Fruit fly (Drosophila melanogaster) whole organism, embryonic: ENCODE data around the gene Girdin.

Experiments
- Bteb2 ChIP-seq: fragments of 200-800 bp; sonication (Bioruptor generic); optimal IDR thresholded peaks from 2 replicates; lab custom pipeline; 2016; ENCODE audit warnings: missing biosample characterization, missing genetic modification characterization
- CG10979 ChIP-seq: fragments of 200-800 bp; sonication (Bioruptor generic); optimal IDR thresholded peaks from 2 replicates; lab custom pipeline; 2018; ENCODE audit warnings: missing biosample characterization, mild to moderate bottlenecking, missing genetic modification characterization, moderate library complexity
- CG11456 ChIP-seq: fragments of 200-800 bp; sonication (Bioruptor generic); IDR thresholded peaks from 3 replicates; pipeline ENCODE4 v1.3.6; 2022; ENCODE audit warnings: missing biosample characterization, missing genetic modification characterization
- CG12071 ChIP-seq: fragments of 200-800 bp; sonication (Bioruptor generic); optimal IDR thresholded peaks from 3 replicates; lab custom pipeline; 2018; ENCODE audit warnings: missing biosample characterization, mild to moderate bottlenecking, missing genetic modification characterization
- CG12744 ChIP-seq: fragments of 200-800 bp; sonication (Bioruptor generic); optimal IDR thresholded peaks from 2 replicates; lab custom pipeline; 2016; ENCODE audit warnings: missing biosample characterization, missing genetic modification characterization
- CG12769 ChIP-seq: fragments of 200-800 bp; sonication (Bioruptor generic); optimal IDR thresholded peaks from 2 replicates; lab custom pipeline; 2019; ENCODE audit warnings: missing biosample characterization, mild to moderate bottlenecking, missing genetic modification characterization, moderate library complexity
- CG14710 ChIP-seq: fragments of 200-800 bp; sonication (Bioruptor generic); optimal IDR thresholded peaks from 3 replicates; lab custom pipeline; 2019; ENCODE audit warnings: missing biosample characterization, mild to moderate bottlenecking, missing genetic modification characterization, moderate library complexity
- CG15011 ChIP-seq: fragments of 200-800 bp; sonication (Bioruptor generic); optimal IDR thresholded peaks from 3 replicates; lab custom pipeline; 2018; ENCODE audit warnings: missing biosample characterization, mild to moderate bottlenecking, missing genetic modification characterization
- CG1647 ChIP-seq: fragments of 200-800 bp; sonication (Bioruptor generic); optimal IDR thresholded peaks from 3 replicates; lab custom pipeline; 2016; ENCODE audit warnings: missing biosample characterization, missing genetic modification characterization
- CG17328 ChIP-seq: fragments of 200-800 bp; sonication (Bioruptor generic); IDR thresholded peaks from 2 replicates; pipeline ENCODE4 v1.3.6; 2022; ENCODE audit warnings: missing biosample characterization, missing genetic modification characterization
- CG17568 ChIP-seq: fragments of 200-800 bp; sonication (Bioruptor generic); optimal IDR thresholded peaks from 2 replicates; lab custom pipeline; 2018; ENCODE audit warnings: missing biosample characterization, mild to moderate bottlenecking, missing genetic modification characterization, moderate library complexity
- CG17829 ChIP-seq: fragments of 200-800 bp; optimal IDR thresholded peaks from 2 replicates; lab custom pipeline; 2019; ENCODE audit warnings: missing biosample characterization, mild to moderate bottlenecking, missing genetic modification characterization, moderate library complexity
- CG18262 ChIP-seq: fragments of 200-800 bp; optimal IDR thresholded peaks from 3 replicates; lab custom pipeline; 2019; ENCODE audit warnings: missing biosample characterization, mild to moderate bottlenecking, missing genetic modification characterization, moderate library complexity
- CG2202 ChIP-seq: fragments of 200-800 bp; sonication (Bioruptor generic); optimal IDR thresholded peaks from 2 replicates; lab custom pipeline; 2018; ENCODE audit warnings: missing biosample characterization, mild to moderate bottlenecking, missing genetic modification characterization
- CG32532 ChIP-seq: fragments of 200-800 bp; sonication (Bioruptor generic); IDR thresholded peaks from 2 replicates; pipeline ENCODE4 v1.3.6; 2022; ENCODE audit warnings: missing biosample characterization, missing genetic modification characterization
- CG34422 ChIP-seq: fragments of 200-800 bp; sonication (Bioruptor generic); IDR thresholded peaks from 3 replicates; pipeline ENCODE4 v1.3.6; 2022; ENCODE audit warnings: missing biosample characterization, missing genetic modification characterization
- CG4424 ChIP-seq: fragments of 200-800 bp; sonication (Bioruptor generic); optimal IDR thresholded peaks from 3 replicates; lab custom pipeline; 2016; ENCODE audit warnings: missing biosample characterization, missing genetic modification characterization
- CG5180 ChIP-seq: fragments of 200-800 bp; sonication (Bioruptor generic); optimal IDR thresholded peaks from 3 replicates; lab custom pipeline; 2017; ENCODE audit warnings: missing biosample characterization, missing genetic modification characterization, mild to moderate bottlenecking, moderate library complexity, missing genetic modification reagents
- CG6254 ChIP-seq: fragments of 200-800 bp; sonication (Bioruptor generic); optimal IDR thresholded peaks from 3 replicates; lab custom pipeline; 2017; ENCODE audit warnings: mild to moderate bottlenecking, missing biosample characterization, missing genetic modification reagents, missing genetic modification characterization
- CG7556 ChIP-seq: fragments of 200-800 bp; sonication (Bioruptor generic); optimal IDR thresholded peaks from 2 replicates; lab custom pipeline; 2017; ENCODE audit warnings: missing biosample characterization, mild to moderate bottlenecking, missing genetic modification characterization
- CG7839 ChIP-seq: fragments of 200-800 bp; sonication (Bioruptor generic); optimal IDR thresholded peaks from 3 replicates; lab custom pipeline; 2018; ENCODE audit warnings: missing biosample characterization, mild to moderate bottlenecking, missing genetic modification characterization, moderate library complexity
- CG9215 ChIP-seq: fragments of 200-800 bp; sonication (Bioruptor generic); IDR thresholded peaks from 2 replicates; pipeline ENCODE4 v1.3.6; 2022; ENCODE audit warnings: missing biosample characterization, missing genetic modification characterization
- CG9797 ChIP-seq: fragments of 200-800 bp; sonication (Bioruptor generic); optimal IDR thresholded peaks from 3 replicates; lab custom pipeline; 2018; ENCODE audit warnings: missing biosample characterization, mild to moderate bottlenecking, missing genetic modification characterization
- CrebB ChIP-seq: fragments of 200-800 bp; sonication (Bioruptor generic); optimal IDR thresholded peaks from 3 replicates; lab custom pipeline; 2018; ENCODE audit warnings: missing biosample characterization, mild to moderate bottlenecking, missing genetic modification characterization
- D19A ChIP-seq: fragments of 200-800 bp; optimal IDR thresholded peaks from 3 replicates; lab custom pipeline; 2019; ENCODE audit warnings: missing biosample characterization, mild to moderate bottlenecking, missing genetic modification characterization, moderate library complexity
- Dref ChIP-seq: fragments of 200-800 bp; sonication (Bioruptor generic); IDR thresholded peaks from 2 replicates; pipeline ENCODE4 v1.3.6; 2022; ENCODE audit warnings: missing biosample characterization, missing genetic modification characterization
- E2f2 ChIP-seq: fragments of 200-800 bp; sonication (Bioruptor generic); IDR thresholded peaks from 2 replicates; pipeline ENCODE4 v1.3.6; 2022; ENCODE audit warnings: missing biosample characterization, missing genetic modification characterization
- Gug ChIP-seq: fragments of 200-800 bp; sonication (Bioruptor generic); IDR thresholded peaks from 4 replicates; pipeline ENCODE4 v1.3.6; 2022; ENCODE audit warnings: missing biosample characterization, missing genetic modification characterization
- HLH4C ChIP-seq: fragments of 200-800 bp; sonication (Bioruptor generic); IDR thresholded peaks from 3 replicates; pipeline ENCODE4 v1.3.6; 2022; ENCODE audit warnings: missing biosample characterization, missing genetic modification characterization; ENCODE audit not compliant: partially characterized antibody
- HLHmδ ChIP-seq: fragments of 200-800 bp; sonication (Bioruptor generic); optimal IDR thresholded peaks from 2 replicates; lab custom pipeline; 2018; ENCODE audit warnings: missing biosample characterization, mild to moderate bottlenecking, missing genetic modification characterization, moderate library complexity
- HmgD ChIP-seq: fragments of 200-800 bp; sonication (Bioruptor generic); optimal IDR thresholded peaks from 3 replicates; lab custom pipeline; 2016; ENCODE audit warnings: missing biosample characterization, missing genetic modification characterization
- Lim3 ChIP-seq: fragments of 200-800 bp; sonication (Bioruptor generic); IDR thresholded peaks from 2 replicates; pipeline ENCODE4 v1.3.6; 2022; ENCODE audit warnings: missing biosample characterization, missing genetic modification characterization
- Med ChIP-seq: fragments of 200-800 bp; sonication (Bioruptor generic); peaks from one replicate; lab custom pipeline; 2016; ENCODE audit warnings: missing biosample characterization, missing genetic modification characterization, mild to moderate bottlenecking, inconsistent platforms, moderate library complexity
- Myb ChIP-seq: fragments of 200-800 bp; sonication (Bioruptor generic); optimal IDR thresholded peaks from 2 replicates; lab custom pipeline; 2016; ENCODE audit warnings: missing biosample characterization, missing genetic modification characterization
- NC2β ChIP-seq: fragments of 200-800 bp; sonication (Bioruptor generic); optimal IDR thresholded peaks from 2 replicates; lab custom pipeline; 2016; ENCODE audit warnings: missing biosample characterization, missing genetic modification characterization
- Nf-YA ChIP-seq: fragments of 200-800 bp; sonication (Bioruptor generic); IDR thresholded peaks from 2 replicates; pipeline ENCODE4 v1.3.6; 2022; ENCODE audit warnings: missing biosample characterization, missing genetic modification characterization
- Ravus ChIP-seq: fragments of 200-800 bp; sonication (Bioruptor generic); IDR thresholded peaks from 2 replicates; pipeline ENCODE4 v1.3.6; 2022; ENCODE audit warnings: missing biosample characterization, missing genetic modification characterization
- Xrp1 ChIP-seq: fragments of 200-800 bp; sonication (Bioruptor generic); IDR thresholded peaks from 2 replicates; pipeline ENCODE4 v1.3.6; 2022; ENCODE audit warnings: missing biosample characterization, missing genetic modification characterization
- ac ChIP-seq: fragments of 200-800 bp; sonication (Bioruptor generic); optimal IDR thresholded peaks from 3 replicates; lab custom pipeline; 2017; ENCODE audit warnings: missing biosample characterization, mild to moderate bottlenecking, missing genetic modification characterization
- aop ChIP-seq: fragments of 200-800 bp; sonication (Bioruptor generic); IDR thresholded peaks from 2 replicates; pipeline ENCODE4 v1.3.6; 2022; ENCODE audit warnings: missing biosample characterization, missing genetic modification characterization
- ara ChIP-seq: fragments of 200-800 bp; sonication (Bioruptor generic); IDR thresholded peaks from 2 replicates; pipeline ENCODE4 v1.3.6; 2022; ENCODE audit warnings: missing biosample characterization, missing genetic modification characterization
- cas ChIP-seq: fragments of 200-800 bp; sonication (Bioruptor generic); IDR thresholded peaks from 2 replicates; pipeline ENCODE4 v1.3.6; 2022; ENCODE audit warnings: missing biosample characterization, missing genetic modification characterization
- eve ChIP-seq, 2 experiments: fragments of >200 bp; optimal IDR thresholded peaks; 2 replicates each; lab custom pipeline; 2017; ENCODE audit warnings: missing biosample characterization in 2 of 2, missing genetic modification characterization in 2 of 2
- fd64A ChIP-seq: fragments of 200-800 bp; sonication (Bioruptor generic); optimal IDR thresholded peaks from 3 replicates; lab custom pipeline; 2018; ENCODE audit warnings: missing biosample characterization, mild to moderate bottlenecking, missing genetic modification characterization
- fd96Cb ChIP-seq: fragments of 200-800 bp; sonication (Bioruptor generic); optimal IDR thresholded peaks from 2 replicates; lab custom pipeline; 2018; ENCODE audit warnings: missing biosample characterization, mild to moderate bottlenecking, missing genetic modification characterization, moderate library complexity
- hkb ChIP-seq, 2 experiments: fragments of 200-800 bp in 1 of 2; fragments of >200 bp in 1 of 2; sonication (Bioruptor generic) in 1 of 2; IDR thresholded peaks in 1 of 2; optimal IDR thresholded peaks in 1 of 2; 2 replicates each; pipeline versions ENCODE4 v1.3.6 to Lab custom; 2017 to 2022; ENCODE audit warnings: missing biosample characterization in 1 of 2, missing genetic modification characterization in 1 of 2
- pros ChIP-seq: fragments of 200-800 bp; sonication (Bioruptor generic); optimal IDR thresholded peaks from 3 replicates; lab custom pipeline; 2019; ENCODE audit warnings: missing biosample characterization, mild to moderate bottlenecking, missing genetic modification characterization, moderate library complexity
- sens-2 ChIP-seq: fragments of 200-800 bp; sonication (Bioruptor generic); IDR thresholded peaks from 2 replicates; pipeline ENCODE4 v1.3.6; 2022; ENCODE audit warnings: missing biosample characterization, missing genetic modification characterization
- so ChIP-seq: fragments of 200-800 bp; sonication (Bioruptor generic); IDR thresholded peaks from 3 replicates; pipeline ENCODE4 v1.3.6; 2022; ENCODE audit warnings: missing biosample characterization, missing genetic modification characterization
- trem ChIP-seq: fragments of 200-800 bp; optimal IDR thresholded peaks from 3 replicates; lab custom pipeline; 2019; ENCODE audit warnings: missing biosample characterization, mild to moderate bottlenecking, missing genetic modification characterization, moderate library complexity
- twi ChIP-seq: fragments of 200-800 bp; optimal IDR thresholded peaks from 2 replicates; lab custom pipeline; 2019; ENCODE audit warnings: missing biosample characterization, mild to moderate bottlenecking, missing genetic modification characterization, moderate library complexity

The Girdin gene

dm6 chr3L:3179474-3179873, 744 bp downstream of the Girdin start (continued):
- no peak for TF ChIP-seq CG12071
- TF ChIP-seq Lim3 (GFP tag; lab: Robert Waterston, UW): 0 out of 2 replicates have a peak, but pooled peaks have one; percentile 38
- peak; percentile 81 for TF ChIP-seq Bteb2 (GFP tag; lab: Kevin White, UChicago)
- TF ChIP-seq CG2202 (tag; lab: Kevin White, UChicago): peak; percentile 74
- TF ChIP-seq HmgD (GFP tag; lab: Kevin White, UChicago): no peak
- peak; percentile 92 for TF ChIP-seq CG10979 (tag; lab: Kevin White, UChicago)
- peak; percentile 89 for TF ChIP-seq ara (GFP tag; lab: Robert Waterston, UW)
- peak; percentile 72 for TF ChIP-seq Nf-YA (GFP tag; lab: Robert Waterston, UW)
- no peak for TF ChIP-seq pros (GFP tag; lab: Kevin White, UChicago)
- peak; percentile 92 for TF ChIP-seq CG11456 (GFP tag; lab: Robert Waterston, UW)
- no peak for TF ChIP-seq D19A (tag; lab: Kevin White, UChicago)
- TF ChIP-seq trem (tag; lab: Kevin White, UChicago): peak; percentile 87
- peak; percentile 97 for TF ChIP-seq Med (GFP tag; lab: Kevin White, UChicago)
- TF ChIP-seq twi (tag; lab: Kevin White, UChicago): no peak
- TF ChIP-seq ac (GFP tag; lab: Kevin White, UChicago): peak; percentile 26
- peak; percentile 89 for TF ChIP-seq CG18262 (tag; lab: Kevin White, UChicago)
- peak; percentile 89 for TF ChIP-seq CG34422
- TF ChIP-seq HLH4C (GFP tag; lab: Robert Waterston, UW): no peak
- peak; percentile 52 for TF ChIP-seq NC2β
- peak; percentile 57 for TF ChIP-seq fd64A (GFP tag; lab: Kevin White, UChicago)
- peak; percentile 88 for TF ChIP-seq CG7556
- TF ChIP-seq CG32532 (GFP tag; lab: Robert Waterston, UW): peak; percentile 89
- TF ChIP-seq Dref (GFP tag; lab: Robert Waterston, UW): no peak
- TF ChIP-seq CG17328 (GFP tag; lab: Robert Waterston, UW): peak; percentile 89
- peak; percentile 81 for TF ChIP-seq CG9215 (GFP tag; lab: Robert Waterston, UW)
- peak; percentile 90 for TF ChIP-seq CG4424 (GFP tag; lab: Kevin White, UChicago)
- TF ChIP-seq fd96Cb (tag; lab: Kevin White, UChicago): peak; percentile 87
- peak; percentile 81 for TF ChIP-seq CG15011 (GFP tag; lab: Kevin White, UChicago)
- no peak for TF ChIP-seq eve (GFP tag; optimal IDR thresholded peaks at IDR 0.05; lab: Kevin White, UChicago)
- peak; percentile 87 for TF ChIP-seq Gug (GFP tag; lab: Robert Waterston, UW)
- peak; percentile 89 for TF ChIP-seq CG17829
- peak; percentile 92 for TF ChIP-seq CG7839 (tag; lab: Kevin White, UChicago)
- TF ChIP-seq aop (GFP tag; lab: Robert Waterston, UW): no peak
- TF ChIP-seq CG5180: no peak
- TF ChIP-seq cas (GFP tag; lab: Robert Waterston, UW): peak; percentile 83
- peak; percentile 70 for TF ChIP-seq CrebB
- TF ChIP-seq HLHmδ (GFP tag; lab: Kevin White, UChicago): no peak
- peak; percentile 83 for TF ChIP-seq CG14710 (tag; lab: Kevin White, UChicago)
- TF ChIP-seq E2f2 (GFP tag; lab: Robert Waterston, UW): peak; percentile 65
- no peak for TF ChIP-seq CG17568 (GFP tag; lab: Kevin White, UChicago)
- TF ChIP-seq CG9797: no peak
- no peak for TF ChIP-seq hkb (optimal IDR thresholded peaks at IDR 0.05; lab: Kevin White, UChicago)
- TF ChIP-seq hkb (GFP tag; IDR thresholded peaks at IDR 0.05; lab: Robert Waterston, UW): peak; percentile 95
- peak; percentile 90 for TF ChIP-seq CG12769 (tag; lab: Kevin White, UChicago)
- TF ChIP-seq Xrp1 (GFP tag; lab: Robert Waterston, UW): peak; percentile 96
- TF ChIP-seq CG12744 (GFP tag; lab: Kevin White, UChicago): peak; percentile 80
- TF ChIP-seq so: peak; percentile 70; the same call in 2 of the 3 replicates
- peak; percentile 53; the same call in 1 of the 2 replicates for TF ChIP-seq sens-2
- TF ChIP-seq Ravus (GFP tag; lab: Robert Waterston, UW): peak; percentile 53
- peak; percentile 88 for TF ChIP-seq CG6254 (GFP tag; lab: Kevin White, UChicago)
- TF ChIP-seq Myb: peak; percentile 48
- TF ChIP-seq CG1647: peak; percentile 61
